Worm (Caenorhabditis elegans): ENCODE results near the gene lim-6.

The lim-6 gene

DNA sequence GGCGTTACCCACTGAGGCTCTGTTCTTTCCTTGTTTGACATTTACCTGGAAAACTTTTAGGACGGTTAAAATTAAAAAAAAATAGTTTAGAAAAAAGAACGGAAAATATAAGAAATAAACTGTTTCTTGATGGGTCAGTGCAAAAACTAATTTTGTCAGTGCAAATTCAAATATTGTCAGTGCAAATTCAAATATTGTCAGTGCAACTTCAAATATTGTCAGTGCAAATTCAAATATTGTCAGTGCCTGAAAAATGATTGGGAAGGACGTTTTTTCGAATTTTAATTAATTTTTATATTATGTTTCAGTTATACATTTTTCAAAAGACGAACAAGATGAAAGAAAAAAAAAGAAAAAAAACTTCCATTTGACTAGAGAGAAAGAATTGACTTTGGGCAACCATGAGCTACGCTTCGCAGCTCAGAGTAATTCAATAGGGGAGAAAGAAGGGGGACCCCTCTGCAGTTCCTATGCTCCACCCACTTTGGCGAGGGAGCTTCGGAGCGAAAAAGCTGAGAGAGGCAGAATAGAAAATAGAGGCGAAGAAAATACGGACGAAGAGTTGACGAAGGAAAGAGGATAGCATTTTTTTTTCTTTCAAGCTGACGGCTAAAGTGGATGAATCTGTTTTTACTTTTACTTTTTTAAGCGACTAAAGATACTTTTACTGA, 9.7 kb upstream of the lim-6 start, which contains the start of gene unc-1 (continued):
- TF ChIP-seq nhr-90 (tag; optimal IDR thresholded peaks at IDR 0.05; ENCODE audit: poor library complexity) (no peak), isw-1 (GFP tag; IDR thresholded peaks at IDR 0.05) (no peak), fkh-8 (tag; optimal IDR thresholded peaks at IDR 0.05) (no peak), dpl-1 (GFP tag; optimal IDR thresholded peaks at IDR 0.05) (no peak), nhr-237 (tag; optimal IDR thresholded peaks at IDR 0.05) (no peak), jun-1 (tag; optimal IDR thresholded peaks at IDR 0.05) (no peak), unc-98 (GFP tag; IDR thresholded peaks at IDR 0.05) (no peak), zip-4 (GFP tag; optimal IDR thresholded peaks at IDR 0.05) (no peak), pqm-1 (tag; optimal IDR thresholded peaks at IDR 0.05) (no peak), hlh-4 (tag; optimal IDR thresholded peaks at IDR 0.05) (no peak), C16A3.4 (tag; optimal IDR thresholded peaks at IDR 0.05) (no peak), nhr-84 (tag; optimal IDR thresholded peaks at IDR 0.05) (no peak), ztf-11 (tag; optimal IDR thresholded peaks at IDR 0.05) (no peak), grh-1 (GFP tag; IDR thresholded peaks at IDR 0.05) (no peak), sox-4 (tag; optimal IDR thresholded peaks at IDR 0.05) (no peak), efl-1 (optimal IDR thresholded peaks at IDR 0.05) (no peak), efl-1 (GFP tag; optimal IDR thresholded peaks at IDR 0.05 in 1 of 2) (no peak), efl-3 (GFP tag; optimal IDR thresholded peaks at IDR 0.05) (no peak), sptf-1 (tag; optimal IDR thresholded peaks at IDR 0.05) (no peak), blmp-1 (tag; optimal IDR thresholded peaks at IDR 0.05) (no peak), egl-27 (tag; optimal IDR thresholded peaks at IDR 0.05) (no peak), nhr-77 (tag; optimal IDR thresholded peaks at IDR 0.05) (no peak), C34B4.2 (tag; optimal IDR thresholded peaks at IDR 0.05) (no peak), ztf-4 (tag; optimal IDR thresholded peaks at IDR 0.05) (no peak), nhr-11 (tag; optimal IDR thresholded peaks at IDR 0.05) (no peak), nhr-76 (tag; optimal IDR thresholded peaks at IDR 0.05) (no peak), vab-15 (tag; optimal IDR thresholded peaks at IDR 0.05) (no peak), lin-13 (GFP tag; optimal IDR thresholded peaks at IDR 0.05) (no peak), mep-1 (tag; optimal IDR thresholded peaks at IDR 0.05) (peak; percentile 37), irx-1 (tag; optimal IDR thresholded peaks at IDR 0.05) (no peak), C04F5.9 (tag; optimal IDR thresholded peaks at IDR 0.05) (no peak), alr-1 (tag; optimal IDR thresholded peaks at IDR 0.05; ENCODE audit: borderline replicate concordance) (no peak), nhr-47 (tag; optimal IDR thresholded peaks at IDR 0.05) (peak; percentile 31)

DNA sequence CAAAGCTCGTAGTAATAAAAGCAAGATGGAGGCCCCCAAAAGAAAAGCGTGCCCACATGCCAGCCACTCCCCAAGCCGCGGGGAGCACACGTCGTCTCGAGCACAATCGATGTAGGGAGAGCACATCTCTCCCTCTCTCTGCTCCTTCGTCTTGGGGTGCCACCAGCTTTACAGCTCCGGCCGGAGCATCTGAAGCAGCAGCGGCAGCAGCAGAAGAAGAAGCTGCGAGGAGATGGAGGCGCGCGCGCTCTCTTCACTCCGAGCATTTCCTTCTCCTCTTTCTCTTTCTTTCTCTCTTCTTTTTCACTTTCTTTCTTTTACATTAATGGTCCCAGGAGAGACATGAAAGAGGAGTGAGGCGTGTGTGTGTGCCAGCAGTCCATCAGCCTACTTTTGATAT, 8.2 kb upstream of the lim-6 start:
- TF ChIP-seq tbx-2 (tag; optimal IDR thresholded peaks at IDR 0.05) (peak; percentile 68), dsc-1 (tag; optimal IDR thresholded peaks at IDR 0.05) (peak; percentile 73), fkh-10 (GFP tag; optimal IDR thresholded peaks at IDR 0.05) (peak; percentile 79), C04F5.9 (tag; optimal IDR thresholded peaks at IDR 0.05) (no peak), tlp-1 (tag; optimal IDR thresholded peaks at IDR 0.05) (no peak), nhr-20 (tag; optimal IDR thresholded peaks at IDR 0.05) (no peak), isw-1 (GFP tag; IDR thresholded peaks at IDR 0.05) (no peak; the same call in 1 of the 2 replicates), snu-23 (GFP tag; optimal IDR thresholded peaks at IDR 0.05) (peak; percentile 65), F16B12.6 (tag; optimal IDR thresholded peaks at IDR 0.05) (no peak), mep-1 (tag; optimal IDR thresholded peaks at IDR 0.05) (peak; percentile 42), sptf-1 (tag; optimal IDR thresholded peaks at IDR 0.05) (no peak), ceh-8 (GFP tag; optimal IDR thresholded peaks at IDR 0.05) (peak; percentile 66), grh-1 (GFP tag; IDR thresholded peaks at IDR 0.05) (no peak), pqm-1 (tag; optimal IDR thresholded peaks at IDR 0.05) (no peak), egl-27 (tag; optimal IDR thresholded peaks at IDR 0.05) (no peak), nhr-84 (tag; optimal IDR thresholded peaks at IDR 0.05) (no peak), lin-15B (tag; optimal IDR thresholded peaks at IDR 0.05) (no peak), unc-30 (tag; optimal IDR thresholded peaks at IDR 0.05) (no peak), C34B4.2 (tag; optimal IDR thresholded peaks at IDR 0.05) (no peak), elt-3 (tag; optimal IDR thresholded peaks at IDR 0.05) (no peak), vab-15 (tag; optimal IDR thresholded peaks at IDR 0.05) (no peak), lin-14 (GFP tag; optimal IDR thresholded peaks at IDR 0.05) (peak; percentile 91), elt-2 (tag; optimal IDR thresholded peaks at IDR 0.05) (no peak), nhr-77 (tag; optimal IDR thresholded peaks at IDR 0.05) (no peak), aly-2 (tag; optimal IDR thresholded peaks at IDR 0.05) (no peak), rnt-1 (tag; optimal IDR thresholded peaks at IDR 0.05) (peak; percentile 64), Y116A8C.19 (tag; optimal IDR thresholded peaks at IDR 0.05; ENCODE audit: borderline replicate concordance) (no peak), lin-35 (GFP tag; optimal IDR thresholded peaks at IDR 0.05) (peak in 1 of 2 experiments; percentile 35), fos-1 (tag; optimal IDR thresholded peaks at IDR 0.05) (no peak), skn-1 (tag; optimal IDR thresholded peaks at IDR 0.05) (peak; percentile 86)

Data from whole organism, L1 larva.